Worm (Caenorhabditis elegans) whole organism, L3 larva: ENCODE measurements around the gene unc-50.
A peak's percentile ranks its signal among the peaks of the same experiment; 100 is the strongest.

Experiments
- R02D3.7 ChIP-seq: fragments of 150-350 bp; optimal IDR thresholded peaks from 2 replicates; lab custom pipeline; 2014; ENCODE audit warnings: missing biosample characterization, missing genetic modification characterization
- ceh-16 ChIP-seq: sonication (generic microtip); optimal IDR thresholded peaks from 2 replicates; lab custom pipeline; 2017; ENCODE audit warnings: missing biosample characterization, missing genetic modification characterization
- ceh-28 ChIP-seq: fragments of 150-350 bp; optimal IDR thresholded peaks from 2 replicates; lab custom pipeline; 2014; ENCODE audit warnings: missing biosample characterization, missing genetic modification reagents, missing genetic modification characterization
- ceh-9 ChIP-seq: sonication (generic microtip); optimal IDR thresholded peaks from 2 replicates; lab custom pipeline; 2018; ENCODE audit warnings: missing biosample characterization, missing genetic modification characterization
- daf-12 ChIP-seq: fragments of 150-350 bp; optimal IDR thresholded peaks from 2 replicates; lab custom pipeline; 2014; ENCODE audit warnings: missing biosample characterization, missing genetic modification reagents, missing genetic modification characterization
- egl-5 ChIP-seq: fragments of 150-350 bp; optimal IDR thresholded peaks from 2 replicates; lab custom pipeline; 2017; ENCODE audit warnings: missing biosample characterization, missing genetic modification reagents, missing genetic modification characterization, inconsistent platforms
- elt-2 ChIP-seq: sonication (generic microtip); optimal IDR thresholded peaks from 2 replicates; lab custom pipeline; 2016; ENCODE audit warnings: missing genetic modification reagents, mild to moderate bottlenecking, missing genetic modification characterization, missing compliant biosample characterization
- elt-3 ChIP-seq, 3 experiments: fragments of 150-350 bp in 1 of 3; sonication (generic microtip) in 2 of 3; optimal IDR thresholded peaks; 2 replicates in 2 of 3; 4 replicates in 1 of 3; lab custom pipeline; 2014 to 2017; ENCODE audit warnings: missing biosample characterization in 3 of 3, missing genetic modification characterization in 3 of 3
- eor-1 ChIP-seq, 2 experiments: fragments of 150-350 bp; optimal IDR thresholded peaks; 2 replicates each; lab custom pipeline; 2014 to 2018; ENCODE audit warnings: missing biosample characterization in 2 of 2, missing genetic modification characterization in 2 of 2
- fkh-10 ChIP-seq: sonication (generic microtip); optimal IDR thresholded peaks from 2 replicates; lab custom pipeline; 2017; ENCODE audit warnings: missing biosample characterization, missing genetic modification reagents, missing genetic modification characterization
- fkh-2 ChIP-seq: fragments of 150-350 bp; optimal IDR thresholded peaks from 2 replicates; lab custom pipeline; 2014; ENCODE audit warnings: missing biosample characterization, missing genetic modification reagents, missing genetic modification characterization
- fos-1 ChIP-seq: fragments of 150-350 bp; optimal IDR thresholded peaks from 2 replicates; lab custom pipeline; 2014; ENCODE audit warnings: missing biosample characterization, missing genetic modification characterization
- hmg-11 ChIP-seq: sonication (generic microtip); optimal IDR thresholded peaks from 2 replicates; lab custom pipeline; 2016; ENCODE audit warnings: missing genetic modification characterization, missing compliant biosample characterization
- jun-1 ChIP-seq: fragments of 150-350 bp; optimal IDR thresholded peaks from 2 replicates; lab custom pipeline; 2014; ENCODE audit warnings: missing biosample characterization, missing genetic modification reagents, missing genetic modification characterization
- lin-39 ChIP-seq: fragments of 150-350 bp; optimal IDR thresholded peaks from 2 replicates; lab custom pipeline; 2018; ENCODE audit warnings: missing biosample characterization, missing genetic modification reagents, missing genetic modification characterization
- lsy-12 ChIP-seq: sonication (generic microtip); optimal IDR thresholded peaks from 2 replicates; lab custom pipeline; 2016; ENCODE audit warnings: mild to moderate bottlenecking, missing genetic modification characterization, missing compliant biosample characterization
- mdl-1 ChIP-seq: fragments of 150-350 bp; optimal IDR thresholded peaks from 2 replicates; lab custom pipeline; 2014; ENCODE audit warnings: missing biosample characterization, missing genetic modification characterization
- mml-1 ChIP-seq: fragments of 150-350 bp; sonication (generic microtip); optimal IDR thresholded peaks from 3 replicates; lab custom pipeline; 2014; ENCODE audit warnings: missing biosample characterization, missing genetic modification characterization
- nfya-1 ChIP-seq: sonication (generic microtip); optimal IDR thresholded peaks from 2 replicates; lab custom pipeline; 2017; ENCODE audit warnings: missing genetic modification characterization, mild to moderate bottlenecking, missing compliant biosample characterization, antibody characterized with exemption, moderate library complexity; ENCODE audit not compliant: insufficient read depth
- nhr-11 ChIP-seq: fragments of 150-350 bp; optimal IDR thresholded peaks from 2 replicates; lab custom pipeline; 2014; ENCODE audit warnings: missing biosample characterization, missing genetic modification characterization
- nhr-12 ChIP-seq: fragments of 150-350 bp; optimal IDR thresholded peaks from 2 replicates; lab custom pipeline; 2014; ENCODE audit warnings: missing biosample characterization, missing genetic modification characterization
- nhr-23 ChIP-seq: fragments of 150-350 bp; optimal IDR thresholded peaks from 2 replicates; lab custom pipeline; 2014; ENCODE audit warnings: missing biosample characterization, missing genetic modification reagents, missing genetic modification characterization
- nhr-25 ChIP-seq: sonication (generic microtip); optimal IDR thresholded peaks from 2 replicates; lab custom pipeline; 2017; ENCODE audit warnings: missing biosample characterization, missing genetic modification characterization
- nhr-28 ChIP-seq: fragments of 150-350 bp; optimal IDR thresholded peaks from 2 replicates; lab custom pipeline; 2014; ENCODE audit warnings: missing biosample characterization, missing genetic modification characterization
- nhr-77 ChIP-seq: fragments of 150-350 bp; optimal IDR thresholded peaks from 2 replicates; lab custom pipeline; 2014; ENCODE audit warnings: missing biosample characterization, missing genetic modification characterization
- pha-4 ChIP-seq: fragments of 150-350 bp; optimal IDR thresholded peaks from 2 replicates; lab custom pipeline; 2014; ENCODE audit warnings: missing biosample characterization, missing genetic modification reagents, missing genetic modification characterization
- pqm-1 ChIP-seq: fragments of 150-350 bp; optimal IDR thresholded peaks from 2 replicates; lab custom pipeline; 2017; ENCODE audit warnings: missing biosample characterization, missing genetic modification characterization, inconsistent platforms
- snpc-4 ChIP-seq: fragments of 150-350 bp; optimal IDR thresholded peaks from 2 replicates; lab custom pipeline; 2014; ENCODE audit warnings: missing biosample characterization, missing genetic modification characterization
- unc-62 ChIP-seq: fragments of 150-350 bp; sonication (generic microtip); optimal IDR thresholded peaks from 4 replicates; lab custom pipeline; 2014; ENCODE audit warnings: missing biosample characterization, missing genetic modification reagents, missing genetic modification characterization
- ztf-11 ChIP-seq: fragments of 150-350 bp; optimal IDR thresholded peaks from 2 replicates; lab custom pipeline; 2014; ENCODE audit warnings: missing biosample characterization, missing genetic modification characterization
- ztf-4 ChIP-seq: fragments of 150-350 bp; optimal IDR thresholded peaks from 2 replicates; lab custom pipeline; 2014; ENCODE audit warnings: missing biosample characterization, missing genetic modification characterization

unc-50 gene

DNA sequence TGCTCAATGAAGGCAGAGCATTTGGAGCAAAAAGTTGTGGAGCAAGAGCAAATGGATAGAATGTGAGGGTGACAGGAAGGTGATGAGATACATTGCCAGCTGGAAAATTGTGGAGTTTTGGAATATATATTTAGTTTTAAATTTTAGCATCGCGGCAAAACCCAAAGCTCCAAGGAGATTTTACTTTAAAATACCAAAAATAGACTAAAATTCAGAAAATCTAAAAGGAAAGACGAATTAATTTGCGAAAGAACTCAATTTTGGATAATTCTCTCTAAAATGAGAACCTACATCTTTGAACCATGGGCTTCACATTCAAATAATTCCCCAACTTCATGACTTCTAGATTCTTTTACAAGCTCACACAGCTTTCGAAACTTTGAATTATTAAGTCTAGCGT is 14.6 kb upstream of the unc-50 start, which contains the start of gene T07C4.12:
Gene T07C4.12, minus strand, starts transcription at position 101 of the 400 bp plus-strand sequence.
- no peak for TF ChIP-seq unc-62

DNA sequence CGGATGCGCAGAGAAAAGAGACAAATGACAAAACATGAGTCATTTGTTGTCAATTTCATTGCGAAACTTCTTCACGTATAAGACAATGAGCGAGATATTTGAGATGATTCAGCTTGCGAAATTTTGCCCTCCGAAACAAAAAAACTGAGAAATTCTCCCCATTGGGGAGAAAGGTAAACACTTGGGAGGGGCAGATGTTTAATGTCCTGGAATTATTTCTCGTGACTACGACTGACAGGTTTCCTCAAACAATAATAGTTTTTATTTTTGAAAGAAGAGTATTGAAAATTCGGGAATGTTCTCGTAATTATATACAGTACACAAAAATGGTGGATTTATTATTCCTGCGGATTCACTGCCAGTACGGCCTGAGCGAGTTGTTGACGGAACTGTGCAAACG is 13.3 kb upstream of the unc-50 start:
- peak; percentile 92 for TF ChIP-seq pha-4
- peak; percentile 9 for TF ChIP-seq jun-1 (tag; lab: Kevin White, UChicago)
- no peak for TF ChIP-seq nhr-77
- TF ChIP-seq lin-39 (tag; lab: Kevin White, UChicago), result no peak
- TF ChIP-seq mml-1 (tag; lab: Kevin White, UChicago), result no peak
- no peak for TF ChIP-seq snpc-4 (tag; lab: Kevin White, UChicago)
- TF ChIP-seq nfya-1, result peak; percentile 34
- no peak for TF ChIP-seq fkh-10 (GFP tag; lab: Kevin White, UChicago)
- no peak for TF ChIP-seq egl-5 (tag; lab: Kevin White, UChicago)

DNA sequence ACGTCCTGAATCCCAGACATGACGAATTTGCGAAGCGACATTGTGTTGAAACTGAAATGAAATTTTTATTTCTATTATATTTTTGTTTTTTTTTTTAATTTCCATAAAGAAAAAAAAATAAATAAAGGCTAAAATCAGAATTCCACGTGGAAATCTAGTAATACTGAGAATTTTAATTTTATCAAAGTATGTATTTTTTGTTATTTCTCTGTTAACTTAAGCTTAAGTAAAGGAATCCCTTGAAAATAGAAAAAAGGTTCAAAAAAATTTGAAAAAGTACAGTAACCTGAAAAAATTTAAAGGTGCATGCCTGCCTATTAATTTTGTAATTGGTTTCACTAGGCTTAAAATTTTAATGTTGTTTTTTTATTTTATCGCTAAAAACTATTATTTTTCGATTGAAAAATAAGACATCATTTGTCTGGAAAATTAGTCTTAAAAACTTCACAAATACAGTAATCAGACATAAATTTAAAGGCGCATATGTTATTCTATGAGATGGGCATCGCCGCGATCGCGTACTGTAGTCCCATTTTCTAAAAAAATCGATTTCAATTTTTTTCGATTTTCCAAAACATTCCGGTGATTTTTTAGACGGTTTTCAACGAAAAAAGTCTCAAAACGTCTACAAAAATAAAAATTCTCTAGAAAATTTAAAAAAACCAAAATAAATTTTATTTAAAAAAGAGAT is 12.6 kb upstream of the unc-50 start, which contains the start of gene nex-2:
Gene nex-2, minus strand, starts transcription at position 51 of the 691 bp plus-strand sequence.
- TF ChIP-seq hmg-11 (no peak), fkh-2 (no peak), nhr-11 (tag; lab: Kevin White, UChicago) (no peak), nhr-12 (tag; lab: Kevin White, UChicago) (no peak), nhr-25 (tag; lab: Kevin White, UChicago) (no peak), nhr-23 (tag; lab: Kevin White, UChicago) (no peak), mdl-1 (tag; lab: Kevin White, UChicago) (no peak), elt-3 (tag; optimal IDR thresholded peaks at IDR 0.05; lab: Kevin White, UChicago) (no peak), ceh-28 (tag; lab: Kevin White, UChicago) (no peak), fkh-10 (GFP tag; lab: Kevin White, UChicago) (no peak), ceh-16 (tag; lab: Kevin White, UChicago) (no peak)

DNA sequence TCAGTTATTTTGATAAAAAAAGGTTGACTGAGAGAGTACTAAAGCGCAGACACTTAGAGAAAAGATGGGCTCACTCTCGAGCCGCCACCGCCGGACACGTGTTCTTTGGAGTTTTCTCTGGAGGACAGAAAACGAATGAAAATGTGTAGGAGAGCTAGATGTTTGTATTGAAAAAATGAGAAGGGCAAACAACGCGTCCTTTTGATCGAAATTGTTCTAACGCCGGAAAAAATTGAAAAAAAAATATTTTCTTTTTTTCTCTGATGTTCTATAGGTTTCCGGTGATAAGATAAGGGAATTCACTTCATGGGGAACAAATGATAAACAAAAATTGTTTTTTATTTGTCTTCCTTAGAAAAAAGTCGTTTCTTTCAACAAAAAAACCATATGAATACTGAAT is 11.8 kb upstream of the unc-50 start:
- TF ChIP-seq ztf-4 (no peak), pqm-1 (tag; lab: Kevin White, UChicago) (peak; percentile 65), nhr-11 (tag; lab: Kevin White, UChicago) (no peak), pha-4 (peak; percentile 78), mdl-1 (tag; lab: Kevin White, UChicago) (no peak), nhr-77 (no peak), jun-1 (tag; lab: Kevin White, UChicago) (peak; percentile 6), elt-2 (tag; lab: Kevin White, UChicago) (peak; percentile 81)

DNA sequence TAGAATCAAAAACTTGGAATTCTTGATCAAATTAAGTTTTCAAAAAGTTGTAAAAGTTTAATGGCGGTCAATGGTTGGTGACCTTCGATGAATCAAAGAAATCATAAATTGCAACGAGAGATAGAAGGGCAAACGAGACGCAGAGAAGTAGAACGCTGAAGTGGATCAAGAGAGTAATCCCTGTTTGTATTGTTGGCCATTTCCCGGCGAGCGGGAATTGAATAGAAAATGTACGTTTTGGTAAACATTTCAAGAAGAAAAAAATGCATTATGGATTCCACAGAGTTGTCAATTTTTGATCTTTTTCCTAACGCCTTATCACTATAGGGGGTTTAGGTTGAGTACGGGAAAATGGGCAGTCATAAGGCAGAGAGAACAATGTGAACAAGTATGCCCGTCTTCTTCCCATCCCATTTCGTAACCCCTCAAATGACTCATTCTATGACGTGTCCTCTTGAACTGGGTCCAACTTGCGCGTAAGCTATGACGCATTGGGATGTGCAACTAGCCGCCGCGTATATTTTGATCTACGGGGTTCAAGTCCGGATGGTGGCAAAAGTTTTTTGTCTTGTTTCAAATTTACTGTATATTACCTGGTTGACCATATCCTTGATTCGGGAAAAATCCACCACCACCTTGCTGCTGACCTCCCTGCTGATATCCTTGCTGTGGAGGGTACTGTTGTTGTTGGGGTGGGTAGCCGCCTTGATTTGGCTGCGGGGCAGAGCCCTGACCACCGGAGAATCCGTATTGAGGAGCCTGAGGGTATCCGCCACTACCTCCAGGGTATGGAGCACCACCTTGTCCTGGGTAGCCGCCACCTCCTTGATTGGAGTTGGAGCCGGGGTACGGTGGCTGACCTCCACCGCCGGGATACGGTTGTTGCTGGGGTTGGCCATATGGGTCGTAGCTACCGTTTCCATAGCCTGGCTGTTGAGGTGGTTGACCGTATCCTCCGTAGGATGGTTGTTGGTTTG is 10.9 kb upstream of the unc-50 start:
- TF ChIP-seq nhr-28 (tag; lab: Kevin White, UChicago) (no peak), nhr-11 (tag; lab: Kevin White, UChicago) (no peak), nhr-23 (tag; lab: Kevin White, UChicago) (peak; percentile 24), pha-4 (peak; percentile 34), fos-1 (tag; lab: Kevin White, UChicago) (peak; percentile 46), pqm-1 (tag; lab: Kevin White, UChicago) (peak; percentile 24), jun-1 (tag; lab: Kevin White, UChicago) (peak; percentile 34)

DNA sequence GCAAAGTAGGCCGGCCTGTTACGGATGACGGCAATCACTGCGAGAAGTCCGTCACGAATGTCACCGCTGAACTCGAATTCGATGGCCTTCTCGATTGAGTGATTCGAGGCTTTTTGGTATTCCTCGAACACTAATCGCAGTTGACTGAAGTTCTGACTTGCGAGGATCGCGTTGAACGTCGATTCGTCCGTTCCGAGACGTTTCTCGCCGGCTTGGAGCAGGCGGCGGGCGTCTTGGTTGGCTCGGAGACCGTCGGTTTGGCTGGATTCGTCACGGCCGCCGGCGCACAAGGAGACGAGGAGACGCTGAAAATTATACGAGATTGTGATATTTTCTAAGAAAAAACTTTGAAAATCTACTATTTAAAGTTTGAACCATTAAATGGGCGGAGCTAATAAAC is 8.4 kb upstream of the unc-50 start:
- TF ChIP-seq ztf-11 (tag; lab: Kevin White, UChicago) (no peak), pqm-1 (tag; lab: Kevin White, UChicago) (no peak), unc-62 (no peak), R02D3.7 (tag; lab: Kevin White, UChicago) (no peak), ceh-9 (tag; lab: Kevin White, UChicago) (no peak), lin-39 (tag; lab: Kevin White, UChicago) (no peak), eor-1 (tag; optimal IDR thresholded peaks at IDR 0.05; lab: Kevin White, UChicago) (no peak), nhr-11 (tag; lab: Kevin White, UChicago) (no peak), daf-12 (tag; lab: Kevin White, UChicago) (no peak), lsy-12 (tag; lab: Kevin White, UChicago) (no peak)
- TF ChIP-seq, all 47 proteins: peak for 0
